Fruit fly (Drosophila melanogaster): Measurements from ENCODE around the gene GstD3.
A peak's percentile ranks its signal among the peaks of the same experiment; 100 is the strongest.

The GstD3 gene

dm6 chr3R:12350497-12350896 is 22.4 kb upstream of the GstD3 start, which contains the start of gene CG10038 (continued):
- peak; percentile 28 for TF ChIP-seq sqz (GFP tag; optimal IDR thresholded peaks at IDR 0.05)
- TF ChIP-seq NFAT (GFP tag; IDR thresholded peaks at IDR 0.05), result no peak; the same call in 1 of the 2 replicates
- peak in 1 of 2 experiments; percentile 31 for TF ChIP-seq bsh (GFP tag; optimal IDR thresholded peaks at IDR 0.05)
- TF ChIP-seq Dfd (GFP tag; optimal IDR thresholded peaks at IDR 0.05), result no peak
- no peak for TF ChIP-seq HLHmδ (GFP tag; optimal IDR thresholded peaks at IDR 0.05)
- TF ChIP-seq vnd (GFP tag; IDR thresholded peaks at IDR 0.05; ENCODE audit: partially characterized antibody), result peak; percentile 92
- TF ChIP-seq C15 (GFP tag; IDR thresholded peaks at IDR 0.05), result no peak
- TF ChIP-seq rib (GFP tag; IDR thresholded peaks at IDR 0.05), result no peak
- TF ChIP-seq trem (tag; optimal IDR thresholded peaks at IDR 0.05), result peak; percentile 55
- no peak; the same call in 1 of the 2 replicates for TF ChIP-seq CG17328 (GFP tag; IDR thresholded peaks at IDR 0.05)
- no peak for TF ChIP-seq exex (tag; optimal IDR thresholded peaks at IDR 0.05)
- TF ChIP-seq Optix (GFP tag; IDR thresholded peaks at IDR 0.05), result no peak
- no peak for TF ChIP-seq Nf-YA (GFP tag; IDR thresholded peaks at IDR 0.05)
- TF ChIP-seq CG8478 (optimal IDR thresholded peaks at IDR 0.05), result no peak
- TF ChIP-seq chinmo (GFP tag; IDR thresholded peaks at IDR 0.05; ENCODE audit: partially characterized antibody), result peak; percentile 92
- peak; percentile 98 for TF ChIP-seq Opbp (GFP tag; IDR thresholded peaks at IDR 0.05; ENCODE audit: partially characterized antibody)
- TF ChIP-seq CG33557 (GFP tag; optimal IDR thresholded peaks at IDR 0.05), result no peak
- TF ChIP-seq dmrt99B (tag; optimal IDR thresholded peaks at IDR 0.05), result no peak
- no peak for TF ChIP-seq TFAM (GFP tag; optimal IDR thresholded peaks at IDR 0.05)
- no peak for TF ChIP-seq NC2α (GFP tag; optimal IDR thresholded peaks at IDR 0.05)
- TF ChIP-seq org-1 (GFP tag; optimal IDR thresholded peaks at IDR 0.05), result no peak
- TF ChIP-seq CG34224 (GFP tag; IDR thresholded peaks at IDR 0.05; ENCODE audit: partially characterized antibody), result peak; percentile 92
- TF ChIP-seq CG17829 (tag; optimal IDR thresholded peaks at IDR 0.05), result peak; percentile 60
- TF ChIP-seq repo (GFP tag; optimal IDR thresholded peaks at IDR 0.05), result no peak
- TF ChIP-seq CG11398 (GFP tag; optimal IDR thresholded peaks at IDR 0.05), result no peak
- TF ChIP-seq CG2712 (tag; optimal IDR thresholded peaks at IDR 0.05), result peak; percentile 61
- TF ChIP-seq CG2120 (GFP tag; optimal IDR thresholded peaks at IDR 0.05), result peak; percentile 57
- peak; percentile 30 for TF ChIP-seq Sin3A (optimal IDR thresholded peaks at IDR 0.05)
- TF ChIP-seq ci (GFP tag; IDR thresholded peaks at IDR 0.05), result 0 out of 3 replicates have a peak, but pooled peaks have one; percentile 23
- no peak for TF ChIP-seq toy (GFP tag; IDR thresholded peaks at IDR 0.05)
- no peak for TF ChIP-seq NC2β (GFP tag; optimal IDR thresholded peaks at IDR 0.05)
- TF ChIP-seq HmgD (GFP tag; optimal IDR thresholded peaks at IDR 0.05), result no peak
- no peak for TF ChIP-seq CG5953 (GFP tag; IDR thresholded peaks at IDR 0.05)
- TF ChIP-seq slp2 (GFP tag; optimal IDR thresholded peaks at IDR 0.05), result peak; percentile 1
- TF ChIP-seq zfh1 (GFP tag; IDR thresholded peaks at IDR 0.05), result no peak
- TF ChIP-seq Dbx (GFP tag; IDR thresholded peaks at IDR 0.05), result peak; percentile 59; the same call in 2 of the 3 replicates
- no peak for TF ChIP-seq B-H2 (GFP tag; optimal IDR thresholded peaks at IDR 0.05)
- peak; percentile 96 for TF ChIP-seq knrl (GFP tag; IDR thresholded peaks at IDR 0.05; ENCODE audit: partially characterized antibody)
- no peak for TF ChIP-seq salm (tag; optimal IDR thresholded peaks at IDR 0.05)
- TF ChIP-seq CG7556 (GFP tag; optimal IDR thresholded peaks at IDR 0.05), result no peak
- no peak for TF ChIP-seq z (GFP tag; IDR thresholded peaks at IDR 0.05)
- no peak for TF ChIP-seq otp (GFP tag; IDR thresholded peaks at IDR 0.05)
- no peak for TF ChIP-seq Mes4 (GFP tag; optimal IDR thresholded peaks at IDR 0.05)
- TF ChIP-seq Lhr (GFP tag; optimal IDR thresholded peaks at IDR 0.05), result peak; percentile 74
- TF ChIP-seq unpg (GFP tag; optimal IDR thresholded peaks at IDR 0.05), result peak; percentile 15
- peak; percentile 41 for TF ChIP-seq PHDP (tag; optimal IDR thresholded peaks at IDR 0.05)
- peak; percentile 93 for TF ChIP-seq CG16813 (GFP tag; IDR thresholded peaks at IDR 0.05; ENCODE audit: partially characterized antibody)
- TF ChIP-seq CG10321 (GFP tag; IDR thresholded peaks at IDR 0.05), result no peak
- TF ChIP-seq gcm2 (GFP tag; optimal IDR thresholded peaks at IDR 0.05), result no peak
- TF ChIP-seq CrebB (tag; optimal IDR thresholded peaks at IDR 0.05), result no peak
- TF ChIP-seq CG32532 (GFP tag; IDR thresholded peaks at IDR 0.05), result peak; percentile 66
- TF ChIP-seq CG3163 (GFP tag; optimal IDR thresholded peaks at IDR 0.05), result no peak
